Fruit fly (Drosophila melanogaster): ENCODE measurements around the gene Poxm.
A peak's percentile ranks its signal among the peaks of the same experiment; 100 is the strongest.

Poxm gene

dm6 chr3R:8356626-8357290 lies 23.2 kb upstream of the Poxm start, which contains the start of gene stck:
TSS of gene stck (plus strand) at chr3R:8356978.
- no peak for TF ChIP-seq CG10669 (GFP tag; optimal IDR thresholded peaks at IDR 0.05)
- no peak for TF ChIP-seq net (GFP tag; optimal IDR thresholded peaks at IDR 0.05)
- TF ChIP-seq spab (GFP tag; optimal IDR thresholded peaks at IDR 0.05) = no peak
- TF ChIP-seq cyc (GFP tag; optimal IDR thresholded peaks at IDR 0.05) = no peak
- TF ChIP-seq vri (GFP tag; optimal IDR thresholded peaks at IDR 0.05) = peak; percentile 86
- no peak for TF ChIP-seq CG6854 (GFP tag; optimal IDR thresholded peaks at IDR 0.05)
- no peak for TF ChIP-seq CG9139 (GFP tag; optimal IDR thresholded peaks at IDR 0.05)
- no peak for TF ChIP-seq Gug (GFP tag; IDR thresholded peaks at IDR 0.05)
- TF ChIP-seq Sox15 (GFP tag; optimal IDR thresholded peaks at IDR 0.05) = no peak
- TF ChIP-seq CG10631 (GFP tag; optimal IDR thresholded peaks at IDR 0.05) = no peak
- no peak for TF ChIP-seq CG32006 (GFP tag; optimal IDR thresholded peaks at IDR 0.05)
- no peak for TF ChIP-seq CG11294 (GFP tag; IDR thresholded peaks at IDR 0.05)
- TF ChIP-seq fkh (GFP tag; optimal IDR thresholded peaks at IDR 0.05) = peak; percentile 1
- peak; percentile 5 for TF ChIP-seq Sox14 (GFP tag; optimal IDR thresholded peaks at IDR 0.05)
- no peak for TF ChIP-seq Blimp-1 (GFP tag; optimal IDR thresholded peaks at IDR 0.05)
- no peak for TF ChIP-seq CG3919 (GFP tag; optimal IDR thresholded peaks at IDR 0.05)
- no peak for TF ChIP-seq CG31627 (GFP tag; optimal IDR thresholded peaks at IDR 0.05)

dm6 chr3R:8355579-8355978 lies 22.0 kb upstream of the Poxm start:
- peak; percentile 48 for TF ChIP-seq net (GFP tag; optimal IDR thresholded peaks at IDR 0.05)
- TF ChIP-seq Eip75B (GFP tag; optimal IDR thresholded peaks at IDR 0.05) = peak; percentile 86
- peak; percentile 82 for TF ChIP-seq CG11294 (GFP tag; IDR thresholded peaks at IDR 0.05)
- TF ChIP-seq salr (GFP tag; optimal IDR thresholded peaks at IDR 0.05) = peak; percentile 69 to 85
- peak; percentile 90 for TF ChIP-seq svp (GFP tag)
- peak; percentile 83 for TF ChIP-seq Hr39 (GFP tag; optimal IDR thresholded peaks at IDR 0.05)
- peak; percentile 94 for TF ChIP-seq CG6163 (GFP tag; IDR thresholded peaks at IDR 0.05)
- TF ChIP-seq CG6276 (GFP tag; optimal IDR thresholded peaks at IDR 0.05) = peak; percentile 77
- no peak for TF ChIP-seq Blimp-1 (GFP tag; optimal IDR thresholded peaks at IDR 0.05)
- TF ChIP-seq CG10631 (GFP tag; optimal IDR thresholded peaks at IDR 0.05) = peak; percentile 86
- peak; percentile 90 for TF ChIP-seq OdsH (GFP tag; optimal IDR thresholded peaks at IDR 0.05)
- TF ChIP-seq Hr38 (GFP tag; optimal IDR thresholded peaks at IDR 0.05) = no peak
- peak; percentile 84 for TF ChIP-seq topi (GFP tag; optimal IDR thresholded peaks at IDR 0.05)
- TF ChIP-seq CG32006 (GFP tag; optimal IDR thresholded peaks at IDR 0.05) = peak; percentile 85
- TF ChIP-seq CG34406 (GFP tag; optimal IDR thresholded peaks at IDR 0.05) = peak; percentile 88
- peak; percentile 89 for TF ChIP-seq Ets96B (tag; optimal IDR thresholded peaks at IDR 0.05)
- peak; percentile 75 for TF ChIP-seq dsx (GFP tag; optimal IDR thresholded peaks at IDR 0.05; ENCODE audit: poor library complexity, severe bottlenecking)
- peak; percentile 80 for TF ChIP-seq CG8632 (GFP tag; optimal IDR thresholded peaks at IDR 0.05)
- peak; percentile 75 for TF ChIP-seq Met (GFP tag; optimal IDR thresholded peaks at IDR 0.05)
- peak; percentile 46 to 89 for TF ChIP-seq ss (GFP tag; optimal IDR thresholded peaks at IDR 0.05)
- TF ChIP-seq Sox15 (GFP tag; optimal IDR thresholded peaks at IDR 0.05) = peak; percentile 86
- peak; percentile 48 for TF ChIP-seq fd85E (GFP tag; optimal IDR thresholded peaks at IDR 0.05)
- peak; percentile 72 for TF ChIP-seq spab (GFP tag; optimal IDR thresholded peaks at IDR 0.05)
- peak; percentile 92 for TF ChIP-seq CG15336 (GFP tag; IDR thresholded peaks at IDR 0.05)
- peak; percentile 77 for TF ChIP-seq esn (GFP tag; optimal IDR thresholded peaks at IDR 0.05)
- TF ChIP-seq pdm3 (GFP tag; optimal IDR thresholded peaks at IDR 0.05) = peak; percentile 87
- peak; percentile 50 for TF ChIP-seq vri (GFP tag; optimal IDR thresholded peaks at IDR 0.05)
- TF ChIP-seq Smox (GFP tag; optimal IDR thresholded peaks at IDR 0.05) = peak; percentile 73
- peak; percentile 77 for TF ChIP-seq Gug (GFP tag; IDR thresholded peaks at IDR 0.05)
- TF ChIP-seq fd59A (GFP tag; optimal IDR thresholded peaks at IDR 0.05) = peak; percentile 67
- peak; percentile 58 for TF ChIP-seq CG9139 (GFP tag; optimal IDR thresholded peaks at IDR 0.05)
- peak; percentile 83 for TF ChIP-seq Lpt (GFP tag; optimal IDR thresholded peaks at IDR 0.05)
- peak; percentile 90 for TF ChIP-seq acj6 (GFP tag; optimal IDR thresholded peaks at IDR 0.05)
- TF ChIP-seq CG1621 (tag; optimal IDR thresholded peaks at IDR 0.05) = peak; percentile 86
- peak; percentile 82 for TF ChIP-seq Sox102F (GFP tag; optimal IDR thresholded peaks at IDR 0.05)
- peak; percentile 87 for TF ChIP-seq achi (GFP tag; optimal IDR thresholded peaks at IDR 0.05)
- peak; percentile 67 for TF ChIP-seq CG6808 (GFP tag; optimal IDR thresholded peaks at IDR 0.05)
- TF ChIP-seq fkh (GFP tag; optimal IDR thresholded peaks at IDR 0.05) = peak; percentile 76
- TF ChIP-seq Eip93F (GFP tag; optimal IDR thresholded peaks at IDR 0.05) = no peak
- peak; percentile 28 for TF ChIP-seq CG6854 (GFP tag; optimal IDR thresholded peaks at IDR 0.05)
- TF ChIP-seq CG10669 (GFP tag; optimal IDR thresholded peaks at IDR 0.05) = peak; percentile 85
- TF ChIP-seq cyc (GFP tag; optimal IDR thresholded peaks at IDR 0.05) = peak; percentile 79
- peak; percentile 88 for TF ChIP-seq CG8119 (GFP tag; IDR thresholded peaks at IDR 0.05)

Measured in whole organism, prepupa.